Worm (Caenorhabditis elegans): ENCODE results near the gene Y38E10A.35.

ce11 chrII:12546413-12546812 lies 26.2 kb downstream of the Y38E10A.35 start, which contains the start of the genes F49C5.5 and F49C5.10:
- no peak for TF ChIP-seq him-1 (tag; optimal IDR thresholded peaks at IDR 0.05)
- no peak for TF ChIP-seq dao-5 (tag; optimal IDR thresholded peaks at IDR 0.05)

Measured in whole organism, L4/young adult.